Worm (Caenorhabditis elegans): ENCODE data around the gene cdd-2.

- TF ChIP-seq nhr-237 (tag; optimal IDR thresholded peaks at IDR 0.05) (no peak), F13H6.1 (tag; optimal IDR thresholded peaks at IDR 0.05) (no peak), lin-39 (tag; optimal IDR thresholded peaks at IDR 0.05) (no peak), snpc-4 (tag; optimal IDR thresholded peaks at IDR 0.05) (no peak), lin-11 (tag; optimal IDR thresholded peaks at IDR 0.05) (no peak), elt-1 (tag; optimal IDR thresholded peaks at IDR 0.05) (no peak), nhr-6 (tag; optimal IDR thresholded peaks at IDR 0.05) (no peak), Y55F3AM.14 (GFP tag; optimal IDR thresholded peaks at IDR 0.05) (no peak), lsy-2 (tag; optimal IDR thresholded peaks at IDR 0.05) (no peak), nhr-77 (tag; optimal IDR thresholded peaks at IDR 0.05) (no peak), nhr-11 (tag; optimal IDR thresholded peaks at IDR 0.05) (no peak), alr-1 (tag; optimal IDR thresholded peaks at IDR 0.05) (no peak)
Measured at ce11 chrIV:7530226-7531070, 17.2 kb downstream of the cdd-2 start.
